Fruit fly (Drosophila melanogaster) whole organism, embryonic: Measurements from ENCODE around the gene CG9171.

Source experiments
- B-H2 ChIP-seq: fragments of 200-800 bp; sonication (Bioruptor generic); optimal IDR thresholded peaks from 2 replicates; lab custom pipeline; 2018; ENCODE audit warnings: missing biosample characterization, mild to moderate bottlenecking, missing genetic modification characterization
- CG10654 ChIP-seq: fragments of 200-800 bp; sonication (Bioruptor generic); optimal IDR thresholded peaks from 2 replicates; lab custom pipeline; 2016; ENCODE audit warnings: missing biosample characterization, missing genetic modification characterization
- CG15514 ChIP-seq: fragments of 200-800 bp; sonication (Bioruptor generic); optimal IDR thresholded peaks from 3 replicates; lab custom pipeline; 2017; ENCODE audit warnings: missing biosample characterization, missing genetic modification characterization, mild to moderate bottlenecking, moderate library complexity, missing genetic modification reagents
- CG17328 ChIP-seq: fragments of 200-800 bp; sonication (Bioruptor generic); IDR thresholded peaks from 2 replicates; pipeline ENCODE4 v1.3.6; 2022; ENCODE audit warnings: missing biosample characterization, missing genetic modification characterization
- CG4424 ChIP-seq: fragments of 200-800 bp; sonication (Bioruptor generic); optimal IDR thresholded peaks from 3 replicates; lab custom pipeline; 2016; ENCODE audit warnings: missing biosample characterization, missing genetic modification characterization
- CG6765 ChIP-seq: fragments of 200-800 bp; sonication (Bioruptor generic); optimal IDR thresholded peaks from 3 replicates; lab custom pipeline; 2017; ENCODE audit warnings: missing biosample characterization, mild to moderate bottlenecking, missing genetic modification characterization
- CTCF ChIP-seq: fragments of 200-800 bp; sonication (Bioruptor generic); optimal IDR thresholded peaks from 2 replicates; lab custom pipeline; 2017; ENCODE audit warnings: missing biosample characterization, mild to moderate bottlenecking, missing genetic modification characterization, moderate library complexity
- Mes4 ChIP-seq: fragments of 200-800 bp; sonication (Bioruptor generic); optimal IDR thresholded peaks from 2 replicates; lab custom pipeline; 2016; ENCODE audit warnings: missing biosample characterization, missing genetic modification characterization
- ap ChIP-seq: fragments of 200-800 bp; sonication (Bioruptor generic); IDR thresholded peaks from 2 replicates; pipeline ENCODE4 v1.3.6; 2022; ENCODE audit warnings: missing biosample characterization, missing genetic modification characterization
- az2 ChIP-seq: fragments of 200-800 bp; sonication (Bioruptor generic); optimal IDR thresholded peaks from 3 replicates; lab custom pipeline; 2016; ENCODE audit warnings: missing biosample characterization, missing genetic modification characterization
- kay ChIP-seq: fragments of 200-800 bp; sonication (Bioruptor generic); optimal IDR thresholded peaks from 2 replicates; lab custom pipeline; 2016; ENCODE audit warnings: missing biosample characterization, missing genetic modification characterization
- prd ChIP-seq, 3 experiments: fragments of >200 bp in 2 of 3; fragments of 200-800 bp in 1 of 3; sonication (Bioruptor generic) in 1 of 3; optimal IDR thresholded peaks in 2 of 3; IDR thresholded peaks in 1 of 3; 2 replicates in 2 of 3; 3 replicates in 1 of 3; pipeline versions ENCODE4 v1.3.6 to Lab custom; 2017 to 2022; ENCODE audit warnings: missing biosample characterization in 1 of 3, missing genetic modification characterization in 1 of 3
- sisA ChIP-seq: fragments of 200-800 bp; sonication (Bioruptor generic); IDR thresholded peaks from 2 replicates; pipeline ENCODE4 v1.3.6; 2022; ENCODE audit warnings: missing biosample characterization, missing genetic modification characterization
- z ChIP-seq: fragments of 200-800 bp; sonication (Bioruptor generic); IDR thresholded peaks from 3 replicates; pipeline ENCODE4 v1.3.6; 2022; ENCODE audit warnings: missing biosample characterization, missing genetic modification characterization

DNA sequence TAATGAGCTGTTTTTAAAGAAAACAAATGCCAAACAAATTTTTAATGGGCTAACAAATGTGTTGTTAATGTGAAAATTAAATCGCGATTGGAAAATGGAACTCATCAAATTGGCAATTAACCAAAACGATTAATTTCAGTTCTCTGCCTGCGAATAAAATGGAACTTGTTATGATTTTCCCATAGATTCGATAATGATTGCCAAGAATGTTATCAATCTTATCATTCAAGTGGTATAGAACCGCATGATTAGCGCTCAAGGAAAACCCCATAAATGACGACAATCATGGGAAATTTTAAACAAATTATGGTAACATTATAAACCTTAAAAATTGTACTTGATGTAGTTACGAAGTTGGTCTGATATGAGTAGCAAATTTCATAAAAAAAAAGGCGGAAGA lies 1.4 kb downstream of the CG9171 start:
- no peak for TF ChIP-seq prd (optimal IDR thresholded peaks at IDR 0.05; lab: Kevin White, UChicago)
- TF ChIP-seq prd (GFP tag; IDR thresholded peaks at IDR 0.05; lab: Robert Waterston, UW), result no peak
- no peak for TF ChIP-seq CG17328 (GFP tag; lab: Robert Waterston, UW)
- TF ChIP-seq CG6765 (GFP tag; lab: Kevin White, UChicago), result no peak
- no peak for TF ChIP-seq CTCF (GFP tag; lab: Kevin White, UChicago)
- no peak for TF ChIP-seq z
- TF ChIP-seq sisA (GFP tag; lab: Robert Waterston, UW), result no peak
- TF ChIP-seq az2 (GFP tag; lab: Kevin White, UChicago), result no peak
- TF ChIP-seq B-H2, result no peak
- TF ChIP-seq kay, result no peak
- no peak for TF ChIP-seq ap (GFP tag; lab: Robert Waterston, UW)
- no peak for TF ChIP-seq CG4424 (GFP tag; lab: Kevin White, UChicago)
- TF ChIP-seq CG10654 (GFP tag; lab: Kevin White, UChicago), result no peak
- no peak for TF ChIP-seq Mes4
- no peak for TF ChIP-seq CG15514 (GFP tag; lab: Kevin White, UChicago)
